Worm (Caenorhabditis elegans) whole organism, L3 larva: ENCODE data around the gene gly-20.

Source experiments
- R02D3.7 ChIP-seq: fragments of 150-350 bp; optimal IDR thresholded peaks from 2 replicates; lab custom pipeline; 2014; ENCODE audit warnings: missing biosample characterization, missing genetic modification characterization
- ama-1 ChIP-seq: fragments of 150-350 bp; optimal IDR thresholded peaks from 2 replicates; lab custom pipeline; 2018
- ceh-16 ChIP-seq: sonication (generic microtip); optimal IDR thresholded peaks from 2 replicates; lab custom pipeline; 2017; ENCODE audit warnings: missing biosample characterization, missing genetic modification characterization
- ceh-28 ChIP-seq: fragments of 150-350 bp; optimal IDR thresholded peaks from 2 replicates; lab custom pipeline; 2014; ENCODE audit warnings: missing biosample characterization, missing genetic modification reagents, missing genetic modification characterization
- daf-12 ChIP-seq: fragments of 150-350 bp; optimal IDR thresholded peaks from 2 replicates; lab custom pipeline; 2014; ENCODE audit warnings: missing biosample characterization, missing genetic modification reagents, missing genetic modification characterization
- egl-5 ChIP-seq: fragments of 150-350 bp; optimal IDR thresholded peaks from 2 replicates; lab custom pipeline; 2017; ENCODE audit warnings: missing biosample characterization, missing genetic modification reagents, missing genetic modification characterization, inconsistent platforms
- elt-2 ChIP-seq: sonication (generic microtip); optimal IDR thresholded peaks from 2 replicates; lab custom pipeline; 2016; ENCODE audit warnings: missing genetic modification reagents, mild to moderate bottlenecking, missing genetic modification characterization, missing compliant biosample characterization
- elt-3 ChIP-seq, 3 experiments: fragments of 150-350 bp in 1 of 3; sonication (generic microtip) in 2 of 3; optimal IDR thresholded peaks; 2 replicates in 2 of 3; 4 replicates in 1 of 3; lab custom pipeline; 2014 to 2017; ENCODE audit warnings: missing biosample characterization in 3 of 3, missing genetic modification characterization in 3 of 3
- fkh-10 ChIP-seq: sonication (generic microtip); optimal IDR thresholded peaks from 2 replicates; lab custom pipeline; 2017; ENCODE audit warnings: missing biosample characterization, missing genetic modification reagents, missing genetic modification characterization
- fkh-2 ChIP-seq: fragments of 150-350 bp; optimal IDR thresholded peaks from 2 replicates; lab custom pipeline; 2014; ENCODE audit warnings: missing biosample characterization, missing genetic modification reagents, missing genetic modification characterization
- lin-15B ChIP-seq: fragments of 150-350 bp; optimal IDR thresholded peaks from 2 replicates; lab custom pipeline; 2014; ENCODE audit warnings: missing biosample characterization, missing genetic modification characterization
- lin-39 ChIP-seq: fragments of 150-350 bp; optimal IDR thresholded peaks from 2 replicates; lab custom pipeline; 2018; ENCODE audit warnings: missing biosample characterization, missing genetic modification reagents, missing genetic modification characterization
- mdl-1 ChIP-seq: fragments of 150-350 bp; optimal IDR thresholded peaks from 2 replicates; lab custom pipeline; 2014; ENCODE audit warnings: missing biosample characterization, missing genetic modification characterization
- mml-1 ChIP-seq: fragments of 150-350 bp; sonication (generic microtip); optimal IDR thresholded peaks from 3 replicates; lab custom pipeline; 2014; ENCODE audit warnings: missing biosample characterization, missing genetic modification characterization
- nfya-1 ChIP-seq: sonication (generic microtip); optimal IDR thresholded peaks from 2 replicates; lab custom pipeline; 2017; ENCODE audit warnings: missing genetic modification characterization, mild to moderate bottlenecking, missing compliant biosample characterization, antibody characterized with exemption, moderate library complexity; ENCODE audit not compliant: insufficient read depth
- nhr-11 ChIP-seq: fragments of 150-350 bp; optimal IDR thresholded peaks from 2 replicates; lab custom pipeline; 2014; ENCODE audit warnings: missing biosample characterization, missing genetic modification characterization
- nhr-12 ChIP-seq: fragments of 150-350 bp; optimal IDR thresholded peaks from 2 replicates; lab custom pipeline; 2014; ENCODE audit warnings: missing biosample characterization, missing genetic modification characterization
- nhr-237 ChIP-seq: fragments of 150-350 bp; optimal IDR thresholded peaks from 2 replicates; lab custom pipeline; 2014; ENCODE audit warnings: missing biosample characterization, missing genetic modification characterization
- nhr-25 ChIP-seq: sonication (generic microtip); optimal IDR thresholded peaks from 2 replicates; lab custom pipeline; 2017; ENCODE audit warnings: missing biosample characterization, missing genetic modification characterization
- nhr-28 ChIP-seq: fragments of 150-350 bp; optimal IDR thresholded peaks from 2 replicates; lab custom pipeline; 2014; ENCODE audit warnings: missing biosample characterization, missing genetic modification characterization
- nhr-43 ChIP-seq: sonication (generic microtip); optimal IDR thresholded peaks from 2 replicates; lab custom pipeline; 2016; ENCODE audit warnings: mild to moderate bottlenecking, missing genetic modification characterization, missing compliant biosample characterization; ENCODE audit not compliant: poor library complexity, severe bottlenecking
- nhr-67 ChIP-seq: fragments of 150-350 bp; optimal IDR thresholded peaks from 2 replicates; lab custom pipeline; 2014; ENCODE audit warnings: missing biosample characterization, missing genetic modification characterization
- pqm-1 ChIP-seq: fragments of 150-350 bp; optimal IDR thresholded peaks from 2 replicates; lab custom pipeline; 2017; ENCODE audit warnings: missing biosample characterization, missing genetic modification characterization, inconsistent platforms
- skn-1 ChIP-seq: fragments of 150-350 bp; optimal IDR thresholded peaks from 2 replicates; lab custom pipeline; 2014; ENCODE audit warnings: missing biosample characterization, missing genetic modification characterization
- snpc-4 ChIP-seq: fragments of 150-350 bp; optimal IDR thresholded peaks from 2 replicates; lab custom pipeline; 2014; ENCODE audit warnings: missing biosample characterization, missing genetic modification characterization
- tbx-2 ChIP-seq: sonication (generic microtip); optimal IDR thresholded peaks from 2 replicates; lab custom pipeline; 2016; ENCODE audit warnings: mild to moderate bottlenecking, missing genetic modification characterization, missing compliant biosample characterization
- unc-62 ChIP-seq: fragments of 150-350 bp; sonication (generic microtip); optimal IDR thresholded peaks from 4 replicates; lab custom pipeline; 2014; ENCODE audit warnings: missing biosample characterization, missing genetic modification reagents, missing genetic modification characterization
- zag-1 ChIP-seq: fragments of 150-350 bp; optimal IDR thresholded peaks from 2 replicates; lab custom pipeline; 2014; ENCODE audit warnings: missing biosample characterization, missing genetic modification characterization
- ztf-11 ChIP-seq: fragments of 150-350 bp; optimal IDR thresholded peaks from 2 replicates; lab custom pipeline; 2014; ENCODE audit warnings: missing biosample characterization, missing genetic modification characterization

gly-20 gene

DNA sequence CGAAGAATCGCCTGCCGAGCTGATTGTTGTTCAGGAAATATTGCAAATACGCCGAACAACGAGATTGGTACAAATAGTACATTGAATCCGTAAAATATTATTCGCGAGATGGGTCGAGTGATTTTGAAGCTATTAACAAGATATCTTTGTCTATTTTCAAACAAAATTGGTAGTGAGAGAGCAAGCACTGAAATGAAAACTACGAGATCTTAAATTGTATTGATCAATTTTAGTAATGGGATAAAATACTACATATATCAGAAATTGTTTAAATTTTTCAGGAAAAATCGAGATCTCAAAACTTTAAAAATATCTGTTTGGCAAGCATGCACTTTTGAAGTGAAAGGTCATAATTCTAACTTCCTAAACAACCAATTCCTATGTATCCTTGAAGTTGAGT is 21.8 kb downstream of the gly-20 start:
- no peak for TF ChIP-seq nfya-1 (tag; lab: Kevin White, UChicago)
- TF ChIP-seq nhr-25 (tag; lab: Kevin White, UChicago): no peak
- TF ChIP-seq pqm-1 (tag; lab: Kevin White, UChicago): no peak

DNA sequence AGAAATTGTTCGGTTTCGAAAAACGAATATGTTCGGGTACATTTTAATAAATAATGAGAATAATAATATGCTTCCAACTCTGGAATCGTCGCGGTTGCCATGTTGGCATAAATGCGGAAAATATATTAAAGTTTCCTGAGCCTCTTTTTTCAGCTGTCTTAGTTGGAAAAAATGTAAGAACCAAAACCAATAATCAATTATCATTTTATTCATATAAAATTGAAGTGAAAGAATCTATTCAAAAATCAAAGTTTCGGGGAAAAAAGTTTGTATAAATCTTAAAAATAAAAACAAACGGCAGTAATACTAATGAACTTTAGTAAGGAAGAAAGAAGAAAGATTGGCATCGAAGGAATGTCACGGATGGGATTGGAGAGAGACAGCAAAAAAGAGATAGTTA is 22.5 kb downstream of the gly-20 start, which contains the start of gene srh-45:
Gene srh-45 (minus strand): TSS at position 101 of the 400 bp plus-strand sequence.
- TF ChIP-seq ceh-28: no peak
- TF ChIP-seq nhr-12: no peak
- TF ChIP-seq zag-1: no peak
- no peak for TF ChIP-seq daf-12 (tag; lab: Kevin White, UChicago)
- TF ChIP-seq, all 47 proteins: peak for 0

ce11 chrV:11307781-11308180 is 25.4 kb downstream of the gly-20 start:
- TF ChIP-seq nfya-1 (tag; lab: Kevin White, UChicago) (peak; percentile 33), fkh-10 (GFP tag; lab: Kevin White, UChicago) (no peak)
- TF ChIP-seq, all 47 proteins: peak for 1

DNA sequence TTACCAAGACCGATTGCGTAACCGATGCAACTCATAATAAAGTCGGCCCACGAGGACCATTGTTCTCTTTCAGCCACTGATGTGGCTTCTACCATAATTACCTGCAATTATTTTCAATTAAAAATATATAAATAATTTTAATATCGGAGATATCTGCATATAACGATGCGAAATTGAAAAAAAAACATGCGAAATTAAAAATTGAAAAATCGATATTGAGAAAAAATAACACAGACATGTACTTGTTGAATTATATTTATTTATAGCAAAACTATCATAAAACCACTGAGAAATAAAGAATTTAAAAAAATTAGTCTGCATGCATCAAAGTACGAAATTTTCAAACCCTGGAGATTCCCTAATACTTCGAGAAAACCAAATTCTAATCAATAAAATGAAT is 26.0 kb downstream of the gly-20 start, which contains the start of gene snf-11:
Gene snf-11 (minus strand): TSS at position 101 of the 400 bp plus-strand sequence.
- TF ChIP-seq tbx-2 (tag; lab: Kevin White, UChicago) (no peak), nhr-67 (no peak), elt-2 (tag; lab: Kevin White, UChicago) (no peak), nhr-43 (tag; lab: Kevin White, UChicago) (no peak), ceh-16 (no peak), snpc-4 (tag; lab: Kevin White, UChicago) (no peak), ama-1 (lab: Kevin White, UChicago) (no peak), unc-62 (no peak)

DNA sequence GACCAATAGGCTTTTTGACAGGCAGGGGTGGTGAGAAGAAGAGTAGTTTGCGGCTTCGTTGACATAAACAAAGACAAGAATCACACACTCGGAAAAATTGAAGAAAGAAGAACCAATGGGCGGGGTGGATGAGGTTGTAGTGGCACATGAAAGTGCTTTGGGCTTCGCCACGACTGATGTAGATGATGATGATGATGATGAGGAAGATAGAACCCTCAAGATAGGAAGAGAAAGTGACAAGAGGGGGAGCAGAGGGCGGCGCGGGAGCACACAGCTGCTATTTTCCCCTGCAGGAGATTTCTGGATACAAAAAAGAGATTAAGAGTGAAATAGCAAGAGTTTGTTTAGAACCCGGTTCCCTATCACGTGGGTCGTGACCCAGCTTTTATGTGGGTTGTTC is 26.5 kb downstream of the gly-20 start:
- no peak for TF ChIP-seq R02D3.7
- no peak for TF ChIP-seq egl-5 (tag; lab: Kevin White, UChicago)
- no peak for TF ChIP-seq pqm-1 (tag; lab: Kevin White, UChicago)
- peak; percentile 51 for TF ChIP-seq nfya-1 (tag; lab: Kevin White, UChicago)
- no peak for TF ChIP-seq zag-1
- no peak for TF ChIP-seq mml-1 (tag; lab: Kevin White, UChicago)
- TF ChIP-seq lin-39 (tag; lab: Kevin White, UChicago): peak; percentile 51
- no peak for TF ChIP-seq mdl-1 (tag; lab: Kevin White, UChicago)
- no peak for TF ChIP-seq ztf-11 (tag; lab: Kevin White, UChicago)
- no peak for TF ChIP-seq nhr-11 (tag; lab: Kevin White, UChicago)
- TF ChIP-seq nhr-237: no peak
- no peak for TF ChIP-seq fkh-2 (tag; lab: Kevin White, UChicago)
- no peak for TF ChIP-seq ceh-28

- TF ChIP-seq elt-3 (tag; optimal IDR thresholded peaks at IDR 0.05; lab: Kevin White, UChicago): peak in 1 of 3 experiments; percentile 67
- TF ChIP-seq elt-2 (tag; lab: Kevin White, UChicago): peak; percentile 97
- peak; percentile 36 for TF ChIP-seq pqm-1 (tag; lab: Kevin White, UChicago)
- no peak for TF ChIP-seq lin-15B
- TF ChIP-seq, all 47 proteins: peak for 3
Observed at ce11 chrV:11311013-11311472, 28.7 kb downstream of the gly-20 start, which contains the start of gene T03F7.7. Gene T03F7.7, plus strand, starts transcription at chrV:11311422.

DNA sequence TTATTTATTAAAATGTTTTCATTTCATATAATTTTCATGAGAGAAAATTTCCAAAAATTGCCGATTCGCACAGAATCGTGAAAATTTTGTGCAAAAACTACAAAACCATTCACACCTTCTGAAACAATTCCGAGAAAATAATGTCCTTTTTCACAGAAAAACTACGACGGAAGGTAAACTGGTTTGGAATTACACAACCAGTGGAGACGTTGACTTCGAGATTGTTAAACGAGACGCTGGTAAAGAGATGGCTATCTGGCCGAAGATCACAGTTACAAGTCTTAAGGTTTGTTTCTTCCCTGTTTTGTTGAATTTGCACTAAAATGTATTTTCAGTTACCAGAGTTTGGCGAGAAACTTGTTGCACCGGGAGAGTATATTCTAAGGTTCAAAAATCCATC is 30.5 kb downstream of the gly-20 start:
- TF ChIP-seq skn-1 (tag; lab: Kevin White, UChicago) (no peak), unc-62 (no peak), nhr-67 (no peak), nhr-28 (tag; lab: Kevin White, UChicago) (no peak)
